Fruit fly (Drosophila melanogaster) whole organism, embryonic: ENCODE results near the gene Etl1.
A peak's percentile ranks its signal among the peaks of the same experiment; 100 is the strongest.

ENCODE experiments used
- Ada2b ChIP-seq: fragments of 200-800 bp; sonication (Bioruptor generic); IDR thresholded peaks from 2 replicates; pipeline ENCODE4 v1.3.6; 2022; ENCODE audit warnings: missing biosample characterization, missing genetic modification characterization
- CG10147 ChIP-seq: fragments of 200-800 bp; sonication (Bioruptor generic); optimal IDR thresholded peaks from 2 replicates; lab custom pipeline; 2019; ENCODE audit warnings: missing biosample characterization, mild to moderate bottlenecking, missing genetic modification characterization, moderate library complexity
- CG10979 ChIP-seq: fragments of 200-800 bp; sonication (Bioruptor generic); optimal IDR thresholded peaks from 2 replicates; lab custom pipeline; 2018; ENCODE audit warnings: missing biosample characterization, mild to moderate bottlenecking, missing genetic modification characterization, moderate library complexity
- CG12744 ChIP-seq: fragments of 200-800 bp; sonication (Bioruptor generic); optimal IDR thresholded peaks from 2 replicates; lab custom pipeline; 2016; ENCODE audit warnings: missing biosample characterization, missing genetic modification characterization
- CG13287 ChIP-seq: fragments of 200-800 bp; sonication (Bioruptor generic); IDR thresholded peaks from 2 replicates; pipeline ENCODE4 v1.3.6; 2022; ENCODE audit warnings: missing biosample characterization, missing genetic modification characterization; ENCODE audit not compliant: partially characterized antibody
- CG13624 ChIP-seq: fragments of 200-800 bp; sonication (Bioruptor generic); optimal IDR thresholded peaks from 2 replicates; lab custom pipeline; 2016; ENCODE audit warnings: missing biosample characterization, missing genetic modification characterization
- CG14441 ChIP-seq: fragments of 200-800 bp; sonication (Bioruptor generic); IDR thresholded peaks from 2 replicates; pipeline ENCODE4 v1.3.6; 2022; ENCODE audit warnings: missing biosample characterization, missing genetic modification characterization
- CG15514 ChIP-seq: fragments of 200-800 bp; sonication (Bioruptor generic); optimal IDR thresholded peaks from 3 replicates; lab custom pipeline; 2017; ENCODE audit warnings: missing biosample characterization, missing genetic modification characterization, mild to moderate bottlenecking, moderate library complexity, missing genetic modification reagents
- CG17912 ChIP-seq: fragments of 200-800 bp; sonication (Bioruptor generic); optimal IDR thresholded peaks from 2 replicates; lab custom pipeline; 2018; ENCODE audit warnings: missing biosample characterization, mild to moderate bottlenecking, missing genetic modification characterization
- CG2202 ChIP-seq: fragments of 200-800 bp; sonication (Bioruptor generic); optimal IDR thresholded peaks from 2 replicates; lab custom pipeline; 2018; ENCODE audit warnings: missing biosample characterization, mild to moderate bottlenecking, missing genetic modification characterization
- CG2712 ChIP-seq: fragments of 200-800 bp; optimal IDR thresholded peaks from 3 replicates; lab custom pipeline; 2019; ENCODE audit warnings: missing biosample characterization, mild to moderate bottlenecking, missing genetic modification characterization, moderate library complexity
- CG31388 ChIP-seq: fragments of 200-800 bp; sonication (Bioruptor generic); optimal IDR thresholded peaks from 2 replicates; lab custom pipeline; 2016; ENCODE audit warnings: missing biosample characterization, missing genetic modification characterization
- CG3726 ChIP-seq: fragments of 200-800 bp; sonication (Bioruptor generic); IDR thresholded peaks from 3 replicates; pipeline ENCODE4, ENCODE4 v1.3.6; 2022; ENCODE audit warnings: missing biosample characterization, missing genetic modification characterization
- CG3847 ChIP-seq: fragments of 200-800 bp; sonication (Bioruptor generic); IDR thresholded peaks from 2 replicates; pipeline ENCODE4 v1.3.6; 2022; ENCODE audit warnings: missing biosample characterization, missing genetic modification characterization
- CG4360 ChIP-seq: fragments of 200-800 bp; sonication (Bioruptor generic); IDR thresholded peaks from 2 replicates; pipeline ENCODE4 v1.3.6; 2022; ENCODE audit warnings: missing biosample characterization, missing genetic modification characterization
- CG5953 ChIP-seq: fragments of 200-800 bp; sonication (Bioruptor generic); IDR thresholded peaks from 2 replicates; pipeline ENCODE4 v1.3.6; 2022; ENCODE audit warnings: missing biosample characterization, missing genetic modification characterization
- CG6654 ChIP-seq: fragments of 200-800 bp; sonication (Bioruptor generic); optimal IDR thresholded peaks from 2 replicates; lab custom pipeline; 2017; ENCODE audit warnings: missing biosample characterization, mild to moderate bottlenecking, missing genetic modification characterization
- CG6689 ChIP-seq: fragments of 200-800 bp; sonication (Bioruptor generic); IDR thresholded peaks from 2 replicates; pipeline ENCODE4 v1.3.6; 2022; ENCODE audit warnings: missing biosample characterization, missing genetic modification characterization
- CrebB ChIP-seq: fragments of 200-800 bp; sonication (Bioruptor generic); optimal IDR thresholded peaks from 3 replicates; lab custom pipeline; 2018; ENCODE audit warnings: missing biosample characterization, mild to moderate bottlenecking, missing genetic modification characterization
- D19B ChIP-seq: fragments of 200-800 bp; sonication (Bioruptor generic); optimal IDR thresholded peaks from 2 replicates; lab custom pipeline; 2017; ENCODE audit warnings: missing biosample characterization, mild to moderate bottlenecking, missing genetic modification characterization
- Hmr ChIP-seq: fragments of 200-800 bp; sonication (Bioruptor generic); optimal IDR thresholded peaks from 3 replicates; lab custom pipeline; 2017; ENCODE audit warnings: mild to moderate bottlenecking, missing biosample characterization, missing genetic modification reagents, missing genetic modification characterization
- Nf-YB ChIP-seq: fragments of 200-800 bp; sonication (Bioruptor generic); optimal IDR thresholded peaks from 3 replicates; lab custom pipeline; 2019; ENCODE audit warnings: missing biosample characterization, mild to moderate bottlenecking, missing genetic modification characterization, moderate library complexity
- Nf-YC ChIP-seq: fragments of 200-800 bp; optimal IDR thresholded peaks from 3 replicates; lab custom pipeline; 2019; ENCODE audit warnings: missing biosample characterization, mild to moderate bottlenecking, missing genetic modification characterization, moderate library complexity
- Pdp1 ChIP-seq, 2 experiments: fragments of 200-800 bp; sonication (Bioruptor generic); optimal IDR thresholded peaks; 3 replicates each; lab custom pipeline; 2016; ENCODE audit warnings: missing biosample characterization in 2 of 2, missing genetic modification characterization in 2 of 2, mild to moderate bottlenecking in 1 of 2, moderate library complexity in 1 of 2
- Side ChIP-seq: fragments of 200-800 bp; sonication (Bioruptor generic); optimal IDR thresholded peaks from 2 replicates; lab custom pipeline; 2016; ENCODE audit warnings: missing biosample characterization, missing genetic modification characterization
- Sox100B ChIP-seq: fragments of 200-800 bp; sonication (Bioruptor generic); optimal IDR thresholded peaks from 3 replicates; lab custom pipeline; 2018; ENCODE audit warnings: missing biosample characterization, mild to moderate bottlenecking, missing genetic modification characterization
- abd-A ChIP-seq: fragments of 200-800 bp; sonication (Bioruptor generic); optimal IDR thresholded peaks from 3 replicates; lab custom pipeline; 2019; ENCODE audit warnings: missing biosample characterization, mild to moderate bottlenecking, missing genetic modification characterization, moderate library complexity
- caup ChIP-seq: fragments of 200-800 bp; sonication (Bioruptor generic); optimal IDR thresholded peaks from 3 replicates; lab custom pipeline; 2017; ENCODE audit warnings: missing biosample characterization, mild to moderate bottlenecking, missing genetic modification characterization, moderate library complexity; ENCODE audit not compliant: severe bottlenecking
- cg ChIP-seq: fragments of 200-800 bp; sonication (Bioruptor generic); optimal IDR thresholded peaks from 3 replicates; lab custom pipeline; 2019; ENCODE audit warnings: missing biosample characterization, mild to moderate bottlenecking, missing genetic modification characterization, moderate library complexity
- ci ChIP-seq: fragments of 200-800 bp; sonication (Bioruptor generic); IDR thresholded peaks from 3 replicates; pipeline ENCODE4 v1.3.6; 2022; ENCODE audit warnings: missing biosample characterization, missing genetic modification characterization
- fd64A ChIP-seq: fragments of 200-800 bp; sonication (Bioruptor generic); optimal IDR thresholded peaks from 3 replicates; lab custom pipeline; 2018; ENCODE audit warnings: missing biosample characterization, mild to moderate bottlenecking, missing genetic modification characterization
- fd96Cb ChIP-seq: fragments of 200-800 bp; sonication (Bioruptor generic); optimal IDR thresholded peaks from 2 replicates; lab custom pipeline; 2018; ENCODE audit warnings: missing biosample characterization, mild to moderate bottlenecking, missing genetic modification characterization, moderate library complexity
- gcm ChIP-seq: fragments of 200-800 bp; sonication (Bioruptor generic); optimal IDR thresholded peaks from 2 replicates; lab custom pipeline; 2019; ENCODE audit warnings: missing biosample characterization, mild to moderate bottlenecking, missing genetic modification characterization, moderate library complexity
- gsb ChIP-seq: fragments of 200-800 bp; sonication (Bioruptor generic); IDR thresholded peaks from 2 replicates; pipeline ENCODE4 v1.3.6; 2022; ENCODE audit warnings: missing biosample characterization, missing genetic modification characterization
- gt ChIP-seq: fragments of 200-800 bp; sonication (Bioruptor generic); IDR thresholded peaks from 2 replicates; pipeline ENCODE4 v1.3.6; 2022; ENCODE audit warnings: missing biosample characterization, missing genetic modification characterization
- insv ChIP-seq, 2 experiments: fragments of 200-800 bp; sonication (Bioruptor generic); optimal IDR thresholded peaks; 3 replicates each; lab custom pipeline; 2016 to 2018; ENCODE audit warnings: missing biosample characterization in 2 of 2, missing genetic modification characterization in 2 of 2
- kay ChIP-seq: fragments of 200-800 bp; sonication (Bioruptor generic); optimal IDR thresholded peaks from 2 replicates; lab custom pipeline; 2016; ENCODE audit warnings: missing biosample characterization, missing genetic modification characterization
- klu ChIP-seq: fragments of 200-800 bp; sonication (Bioruptor generic); IDR thresholded peaks from 2 replicates; pipeline ENCODE4 v1.3.6; 2022; ENCODE audit warnings: missing biosample characterization, missing genetic modification characterization
- kni ChIP-seq: fragments of 200-800 bp; sonication (Bioruptor generic); optimal IDR thresholded peaks from 3 replicates; lab custom pipeline; 2017; ENCODE audit warnings: mild to moderate bottlenecking, missing biosample characterization, missing genetic modification reagents, missing genetic modification characterization
- pb ChIP-seq: fragments of 200-800 bp; sonication (Bioruptor generic); optimal IDR thresholded peaks from 3 replicates; lab custom pipeline; 2016; ENCODE audit warnings: missing biosample characterization, missing genetic modification characterization
- sqz ChIP-seq: fragments of 200-800 bp; sonication (Bioruptor generic); optimal IDR thresholded peaks from 3 replicates; lab custom pipeline; 2018; ENCODE audit warnings: missing biosample characterization, mild to moderate bottlenecking, missing genetic modification characterization
- tio ChIP-seq: fragments of 200-800 bp; sonication (Bioruptor generic); optimal IDR thresholded peaks from 2 replicates; lab custom pipeline; 2017; ENCODE audit warnings: missing biosample characterization, missing genetic modification characterization, inconsistent platforms
- vvl ChIP-seq: fragments of 200-800 bp; sonication (Bioruptor generic); IDR thresholded peaks from 2 replicates; pipeline ENCODE4 v1.3.6; 2022; ENCODE audit warnings: missing biosample characterization, missing genetic modification characterization
- zen2 ChIP-seq: fragments of 200-800 bp; sonication (Bioruptor generic); IDR thresholded peaks from 3 replicates; pipeline ENCODE4 v1.3.6; 2022; ENCODE audit warnings: missing biosample characterization, missing genetic modification characterization; ENCODE audit not compliant: partially characterized antibody

Etl1 gene

DNA sequence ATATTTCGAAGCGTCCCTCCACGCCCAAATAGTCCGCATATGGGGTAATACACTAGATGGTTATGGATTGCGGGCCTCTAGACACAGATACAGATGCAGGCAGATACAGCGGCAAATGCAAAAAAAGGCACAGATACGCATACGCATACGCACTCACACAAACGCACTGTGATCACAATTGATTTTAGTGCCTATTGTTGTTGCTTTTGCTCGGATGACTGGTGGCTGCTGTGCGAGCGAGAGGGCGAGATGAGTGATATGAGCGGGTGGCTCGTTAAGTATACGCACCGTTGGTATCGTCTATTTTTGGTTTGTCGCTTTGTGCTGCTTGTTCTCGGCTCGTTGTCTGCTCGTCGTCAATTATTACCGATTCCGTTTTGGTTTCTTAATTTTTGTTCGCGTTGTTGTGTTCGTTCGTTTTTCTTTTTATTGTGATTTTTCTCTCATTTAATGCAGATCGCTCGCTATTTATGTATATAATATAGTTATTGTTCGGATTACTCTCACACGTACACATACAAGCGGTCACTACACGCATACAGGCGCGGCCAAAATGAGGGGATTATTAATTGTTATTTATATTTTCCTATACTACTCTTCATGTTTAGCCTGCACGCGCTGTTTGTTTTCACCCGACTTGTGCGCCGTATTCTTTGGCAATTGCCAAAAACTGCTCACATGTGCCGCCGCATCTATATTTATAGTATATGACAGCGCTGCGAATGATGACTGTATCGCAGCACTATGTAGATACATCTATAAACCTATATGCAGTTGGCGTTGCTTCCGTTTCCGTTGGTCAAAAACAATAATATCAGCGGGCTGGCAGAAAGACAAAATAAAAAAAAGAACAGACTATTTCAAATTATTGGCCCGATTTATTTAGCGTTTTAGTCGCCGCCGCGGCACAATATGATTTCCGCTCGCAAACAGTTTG is 4.8 kb downstream of the Etl1 start (continued):
- TF ChIP-seq CG14441 (GFP tag; lab: Robert Waterston, UW) = no peak
- TF ChIP-seq CG3726 (GFP tag; lab: Robert Waterston, UW) = 0 out of 3 replicates have a peak, but pooled peaks have one; percentile 12
- peak; percentile 4 for TF ChIP-seq Sox100B (GFP tag; lab: Kevin White, UChicago)
- peak; percentile 20; the same call in 1 of the 2 replicates for TF ChIP-seq CG3847 (GFP tag; lab: Robert Waterston, UW)
- no peak for TF ChIP-seq fd96Cb
- TF ChIP-seq CG17912 = no peak
- TF ChIP-seq CG2712 (tag; lab: Kevin White, UChicago) = peak; percentile 18
- TF ChIP-seq CG12744 (GFP tag; lab: Kevin White, UChicago) = no peak
- peak; percentile 33 for TF ChIP-seq Nf-YB (GFP tag; lab: Kevin White, UChicago)
- TF ChIP-seq Side (GFP tag; lab: Kevin White, UChicago) = no peak
- TF ChIP-seq CG6689 (GFP tag; lab: Robert Waterston, UW) = no peak
- no peak for TF ChIP-seq gsb (GFP tag; lab: Robert Waterston, UW)
- peak; percentile 7; the same call in 1 of the 2 replicates for TF ChIP-seq vvl (GFP tag; lab: Robert Waterston, UW)
- no peak for TF ChIP-seq CG15514 (GFP tag; lab: Kevin White, UChicago)
- 0 out of 2 replicates have a peak, but pooled peaks have one; percentile 4 for TF ChIP-seq Ada2b (GFP tag; lab: Robert Waterston, UW)
- TF ChIP-seq gt (GFP tag; lab: Robert Waterston, UW) = no peak
- TF ChIP-seq pb = peak; percentile 11
- TF ChIP-seq klu (GFP tag; lab: Robert Waterston, UW) = peak; percentile 44; the same call in 1 of the 2 replicates
- 0 out of 3 replicates have a peak, but pooled peaks have one; percentile 32 for TF ChIP-seq zen2
- TF ChIP-seq CG10979 (tag; lab: Kevin White, UChicago) = peak; percentile 66
- no peak for TF ChIP-seq CG10147 (GFP tag; lab: Kevin White, UChicago)
- TF ChIP-seq CG31388 (GFP tag; lab: Kevin White, UChicago) = no peak
- TF ChIP-seq CG6654 (GFP tag; lab: Kevin White, UChicago) = no peak
- TF ChIP-seq CG2202 (tag; lab: Kevin White, UChicago) = no peak
- no peak for TF ChIP-seq insv (GFP tag; optimal IDR thresholded peaks at IDR 0.05; lab: Kevin White, UChicago)
- TF ChIP-seq tio (GFP tag; lab: Kevin White, UChicago) = no peak
- TF ChIP-seq Pdp1 (GFP tag; optimal IDR thresholded peaks at IDR 0.05; lab: Kevin White, UChicago) = peak in 1 of 2 experiments; percentile 10
- peak; percentile 90 for TF ChIP-seq abd-A (tag; lab: Kevin White, UChicago)
- TF ChIP-seq sqz (GFP tag; lab: Kevin White, UChicago) = peak; percentile 23
- TF ChIP-seq gcm = peak; percentile 9
- peak; percentile 73 for TF ChIP-seq D19B (GFP tag; lab: Kevin White, UChicago)
- peak; percentile 8 for TF ChIP-seq kay
- peak; percentile 1 for TF ChIP-seq Hmr (GFP tag; lab: Kevin White, UChicago)
- TF ChIP-seq fd64A (GFP tag; lab: Kevin White, UChicago) = no peak
- peak; percentile 11 for TF ChIP-seq caup (GFP tag; lab: Kevin White, UChicago)
- TF ChIP-seq ci (GFP tag; lab: Robert Waterston, UW) = peak; percentile 37; the same call in 2 of the 3 replicates
- peak; percentile 2 for TF ChIP-seq CG13624 (GFP tag; lab: Kevin White, UChicago)
- TF ChIP-seq CrebB (tag; lab: Kevin White, UChicago) = peak; percentile 43
- TF ChIP-seq CG5953 (GFP tag; lab: Robert Waterston, UW) = no peak
- TF ChIP-seq kni = peak; percentile 27
- no peak for TF ChIP-seq CG13287
- TF ChIP-seq CG4360 (GFP tag; lab: Robert Waterston, UW) = peak; percentile 92
- peak; percentile 48 for TF ChIP-seq Nf-YC (tag; lab: Kevin White, UChicago)
- TF ChIP-seq cg = peak; percentile 85
